Fruit fly (Drosophila melanogaster): ENCODE results near the gene CG14957.
A peak's percentile ranks its signal among the peaks of the same experiment; 100 is the strongest.

Gene CG14957

DNA sequence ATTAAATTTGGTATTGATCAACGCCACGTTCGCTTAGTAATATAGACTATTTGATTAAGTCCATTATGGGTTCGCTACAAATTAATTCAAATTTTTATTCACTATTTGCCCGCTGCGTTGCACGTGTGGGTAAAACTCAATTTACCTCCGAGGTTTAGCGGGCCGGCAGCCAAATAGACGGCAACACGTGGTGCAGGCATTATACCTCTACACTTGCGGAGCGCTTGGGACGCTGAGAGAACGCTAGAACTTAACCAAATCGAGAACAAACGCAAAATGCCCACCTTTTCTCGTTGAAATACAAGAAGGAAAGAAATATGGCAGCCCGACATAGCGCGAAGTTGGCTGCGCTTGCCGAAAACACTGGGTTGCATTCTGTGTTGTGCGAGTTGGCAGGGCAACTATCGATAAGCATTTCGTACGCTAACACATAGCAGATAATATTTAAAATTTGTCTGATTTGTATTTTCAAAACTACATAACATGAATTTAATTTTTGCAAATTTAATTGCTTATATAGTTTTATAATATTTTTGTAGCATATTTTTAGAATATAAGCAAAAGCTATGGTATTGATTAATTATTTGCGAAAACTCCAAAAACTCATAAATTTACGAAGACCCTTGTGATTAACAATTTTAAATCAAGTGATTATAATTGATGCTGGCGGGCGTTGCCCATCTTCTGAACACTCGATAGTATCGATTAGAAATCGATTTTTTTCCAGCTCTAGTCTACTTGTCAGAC is 35.5 kb downstream of the CG14957 start, which contains the start of the genes RpL28 and eIF1 (continued):
- TF ChIP-seq z (GFP tag; IDR thresholded peaks at IDR 0.05) (0 out of 3 replicates have a peak, but pooled peaks have one; percentile 29), Adf1 (GFP tag; IDR thresholded peaks at IDR 0.05) (peak; percentile 58), scrt (GFP tag; optimal IDR thresholded peaks at IDR 0.05) (peak; percentile 86), cad (GFP tag; optimal IDR thresholded peaks at IDR 0.05) (no peak), vvl (GFP tag; IDR thresholded peaks at IDR 0.05) (peak; percentile 91), usp (GFP tag; optimal IDR thresholded peaks at IDR 0.05) (no peak), E2f1 (GFP tag; IDR thresholded peaks at IDR 0.05) (peak; percentile 70), da (GFP tag; optimal IDR thresholded peaks at IDR 0.05) (peak; percentile 89), CG16779 (GFP tag; IDR thresholded peaks at IDR 0.05) (peak; percentile 84), fd64A (GFP tag; optimal IDR thresholded peaks at IDR 0.05) (peak; percentile 89), amos (GFP tag; IDR thresholded peaks at IDR 0.05; ENCODE audit: partially characterized antibody) (peak; percentile 78), CG3281 (GFP tag; optimal IDR thresholded peaks at IDR 0.05) (peak; percentile 94), sna (GFP tag; IDR thresholded peaks at IDR 0.05; ENCODE audit: partially characterized antibody) (peak; percentile 73), ash1 (GFP tag; optimal IDR thresholded peaks at IDR 0.05) (peak; percentile 96), unc-4 (GFP tag; IDR thresholded peaks at IDR 0.05; ENCODE audit: partially characterized antibody) (peak; percentile 81; the same call in 1 of the 2 replicates), Rfx (GFP tag; IDR thresholded peaks at IDR 0.05) (peak; percentile 94), CG8089 (GFP tag; optimal IDR thresholded peaks at IDR 0.05) (peak; percentile 93), CG18476 (GFP tag; optimal IDR thresholded peaks at IDR 0.05) (peak; percentile 83), exex (tag; optimal IDR thresholded peaks at IDR 0.05) (peak; percentile 53), sens (GFP tag) (peak; percentile 97), CG6791 (GFP tag; IDR thresholded peaks at IDR 0.05; ENCODE audit: partially characterized antibody) (peak; percentile 70; the same call in 2 of the 3 replicates), lab (GFP tag; optimal IDR thresholded peaks at IDR 0.05) (peak; percentile 60), CG18011 (GFP tag; optimal IDR thresholded peaks at IDR 0.05) (peak; percentile 83), CG1647 (GFP tag; optimal IDR thresholded peaks at IDR 0.05) (peak; percentile 91), dimm (GFP tag; IDR thresholded peaks at IDR 0.05) (0 out of 2 replicates have a peak, but pooled peaks have one; percentile 17), Meics (GFP tag; optimal IDR thresholded peaks at IDR 0.05) (peak; percentile 96)

DNA sequence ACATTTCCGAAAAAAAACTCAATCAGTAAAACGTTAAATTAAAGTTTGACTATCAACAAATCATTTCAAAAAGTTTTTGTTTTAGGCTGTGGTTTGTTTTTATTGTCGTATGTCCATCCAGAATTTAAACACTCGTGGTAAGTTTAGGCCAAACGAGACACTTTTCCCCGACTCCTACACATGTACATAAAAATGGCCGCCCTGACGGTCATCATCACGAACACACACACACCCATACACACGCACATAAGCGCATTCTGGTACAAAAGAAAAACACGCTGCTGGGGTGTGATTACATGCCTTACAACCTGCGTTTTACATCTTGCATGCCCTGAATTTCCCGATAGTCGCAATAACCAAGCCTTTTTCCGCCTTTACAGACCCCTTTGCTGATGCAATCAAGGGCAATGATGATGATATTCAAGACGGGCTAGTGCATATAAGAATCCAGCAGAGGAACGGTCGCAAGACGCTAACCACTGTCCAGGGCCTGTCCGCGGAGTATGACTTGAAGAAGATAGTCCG is 36.1 kb downstream of the CG14957 start:
- TF ChIP-seq Pdp1 (GFP tag; optimal IDR thresholded peaks at IDR 0.05): peak in 1 of 2 experiments; percentile 32
- TF ChIP-seq cg (GFP tag; optimal IDR thresholded peaks at IDR 0.05): peak; percentile 93
- TF ChIP-seq D19A (tag; optimal IDR thresholded peaks at IDR 0.05): no peak
- peak; percentile 6 for TF ChIP-seq Med (GFP tag)
- no peak for TF ChIP-seq Ada2b (GFP tag; IDR thresholded peaks at IDR 0.05)
- 0 out of 3 replicates have a peak, but pooled peaks have one; percentile 41 for TF ChIP-seq CG34224 (GFP tag; IDR thresholded peaks at IDR 0.05; ENCODE audit: partially characterized antibody)
- no peak for TF ChIP-seq CG11695 (GFP tag; IDR thresholded peaks at IDR 0.05)
- no peak for TF ChIP-seq CG16813 (GFP tag; IDR thresholded peaks at IDR 0.05; ENCODE audit: partially characterized antibody)
- no peak for TF ChIP-seq Poxn (GFP tag; IDR thresholded peaks at IDR 0.05)
- peak; percentile 73 for TF ChIP-seq phol (tag; optimal IDR thresholded peaks at IDR 0.05)
- no peak for TF ChIP-seq Kr (GFP tag; optimal IDR thresholded peaks at IDR 0.05)
- TF ChIP-seq HHEX (GFP tag; optimal IDR thresholded peaks at IDR 0.05): no peak
- TF ChIP-seq YL-1 (GFP tag; optimal IDR thresholded peaks at IDR 0.05): peak; percentile 65
- no peak for TF ChIP-seq Lim3 (GFP tag; IDR thresholded peaks at IDR 0.05)
- no peak for TF ChIP-seq CG17829 (tag; optimal IDR thresholded peaks at IDR 0.05)
- TF ChIP-seq psq (GFP tag; optimal IDR thresholded peaks at IDR 0.05): no peak
- TF ChIP-seq CG7987 (GFP tag; optimal IDR thresholded peaks at IDR 0.05): peak; percentile 89
- peak; percentile 59; the same call in 1 of the 4 replicates for TF ChIP-seq Dll (GFP tag; IDR thresholded peaks at IDR 0.05; ENCODE audit: partially characterized antibody)
- peak; percentile 93 for TF ChIP-seq CG2199 (GFP tag; IDR thresholded peaks at IDR 0.05)
- 0 out of 2 replicates have a peak, but pooled peaks have one; percentile 24 for TF ChIP-seq unc-4 (GFP tag; IDR thresholded peaks at IDR 0.05; ENCODE audit: partially characterized antibody)
- TF ChIP-seq odd (GFP tag; optimal IDR thresholded peaks at IDR 0.05): no peak
- peak; percentile 11 for TF ChIP-seq sens (GFP tag)
- TF ChIP-seq pros (GFP tag; optimal IDR thresholded peaks at IDR 0.05): peak; percentile 16
- TF ChIP-seq CG2129 (GFP tag; IDR thresholded peaks at IDR 0.05; ENCODE audit: partially characterized antibody): 0 out of 2 replicates have a peak, but pooled peaks have one; percentile 7

All from whole organism, embryonic.